Fruit fly (Drosophila melanogaster) whole organism, adult: Measurements from ENCODE around the gene LManV.

ENCODE experiments used
- CG1620 ChIP-seq: fragments of 200-800 bp; sonication (Bioruptor generic); optimal IDR thresholded peaks from 2 replicates; lab custom pipeline; 2016; ENCODE audit warnings: missing biosample characterization, missing genetic modification characterization
- Clk ChIP-seq: fragments of 200-800 bp; sonication (Bioruptor generic); optimal IDR thresholded peaks from 2 replicates; lab custom pipeline; 2017; ENCODE audit warnings: missing biosample characterization, missing genetic modification characterization
- tj ChIP-seq: fragments of 200-800 bp; sonication (Bioruptor generic); optimal IDR thresholded peaks from 3 replicates; lab custom pipeline; 2017; ENCODE audit warnings: missing biosample characterization, mild to moderate bottlenecking, missing genetic modification characterization, moderate library complexity

DNA sequence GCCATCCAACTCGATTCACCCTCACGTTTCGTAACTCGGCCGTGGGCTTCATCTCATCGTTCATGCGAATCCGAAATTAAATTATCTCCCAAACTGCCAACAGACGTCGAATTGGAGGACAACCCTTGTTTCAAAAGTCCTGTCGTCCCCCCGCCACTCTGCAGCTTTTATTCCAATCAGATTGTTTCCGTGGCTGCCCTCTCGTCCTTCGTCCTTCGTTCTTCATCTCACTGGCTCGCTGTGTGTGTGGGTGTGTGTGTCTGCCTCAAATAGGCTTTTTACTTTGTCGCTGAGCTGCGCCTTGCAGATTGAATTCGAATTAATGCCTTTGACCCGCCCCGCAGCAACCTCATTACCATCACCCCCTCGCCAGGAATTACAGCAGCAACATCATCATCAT, 18.1 kb upstream of the LManV start:
- TF ChIP-seq tj (GFP tag; lab: Kevin White, UChicago) (no peak), CG1620 (GFP tag; lab: Kevin White, UChicago) (no peak), Clk (no peak)
